Worm (Caenorhabditis elegans): ENCODE data around the gene R11D1.10.

R11D1.10 gene

ce11 chrV:12780248-12780647 is 50.9 kb downstream of the R11D1.10 start (continued):
- TF ChIP-seq mxl-3 (GFP tag; optimal IDR thresholded peaks at IDR 0.05) (peak; percentile 70), T26A8.4 (GFP tag; IDR thresholded peaks at IDR 0.05) (no peak), daf-8 (GFP tag; IDR thresholded peaks at IDR 0.05) (0 out of 2 replicates have a peak, but pooled peaks have one; percentile 38), ztf-11 (tag; optimal IDR thresholded peaks at IDR 0.05) (no peak), zfp-3 (GFP tag; conservative IDR thresholded peaks at IDR 0.05) (peak; percentile 67), dmd-9 (GFP tag; IDR thresholded peaks at IDR 0.05) (peak; percentile 78), saeg-2 (GFP tag; IDR thresholded peaks at IDR 0.05) (0 out of 2 replicates have a peak, but pooled peaks have one; percentile 21), egl-27 (tag; optimal IDR thresholded peaks at IDR 0.05) (no peak), Y5F2A.4 (GFP tag; optimal IDR thresholded peaks at IDR 0.05) (peak; percentile 15)

Measured in whole organism, L4 larva.